Fruit fly (Drosophila melanogaster): ENCODE results near the gene LPCAT.

LPCAT gene

DNA sequence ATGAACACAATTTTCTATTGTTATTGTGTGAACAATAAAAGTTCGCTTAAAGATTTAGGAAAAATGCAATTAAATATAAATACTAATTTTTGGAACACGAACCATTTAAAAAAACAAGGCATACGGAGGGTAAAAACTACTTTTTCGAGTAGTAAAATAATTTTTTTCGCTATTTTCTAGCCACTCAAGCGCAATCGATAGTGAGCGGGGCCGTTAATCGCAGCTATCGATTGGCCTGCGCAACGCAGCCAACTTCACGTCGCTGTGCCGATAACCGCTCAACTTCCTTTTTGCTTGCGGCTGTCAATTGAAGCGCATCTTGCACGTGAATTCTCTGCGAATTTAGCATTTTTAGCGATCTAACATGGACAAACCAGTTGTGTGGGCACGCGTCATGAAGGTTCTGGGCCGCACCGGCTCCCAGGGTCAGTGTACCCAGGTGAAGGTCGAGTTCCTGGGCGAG lies 25.4 kb downstream of the LPCAT start, which contains the start of gene RpS28b (continued):
- TF ChIP-seq spab (GFP tag; optimal IDR thresholded peaks at IDR 0.05), result peak; percentile 59
- peak; percentile 96 for TF ChIP-seq CG6854 (GFP tag; optimal IDR thresholded peaks at IDR 0.05)
- TF ChIP-seq pdm3 (GFP tag; optimal IDR thresholded peaks at IDR 0.05), result no peak
- TF ChIP-seq CG34406 (GFP tag; optimal IDR thresholded peaks at IDR 0.05), result peak; percentile 79
- TF ChIP-seq CG31627 (GFP tag; optimal IDR thresholded peaks at IDR 0.05), result peak; percentile 82
- peak; percentile 67 for TF ChIP-seq CG1621 (tag; optimal IDR thresholded peaks at IDR 0.05)
- peak; percentile 47 for TF ChIP-seq CG11762 (GFP tag; optimal IDR thresholded peaks at IDR 0.05; ENCODE audit: insufficient read depth)
- peak; percentile 66 for TF ChIP-seq Blimp-1 (GFP tag; optimal IDR thresholded peaks at IDR 0.05)
- peak; percentile 62 for TF ChIP-seq Smox (GFP tag; optimal IDR thresholded peaks at IDR 0.05)
- TF ChIP-seq Sox14 (GFP tag; optimal IDR thresholded peaks at IDR 0.05), result peak; percentile 58
- TF ChIP-seq Lpt (GFP tag; optimal IDR thresholded peaks at IDR 0.05), result peak; percentile 5
- peak; percentile 69 for TF ChIP-seq acj6 (GFP tag; optimal IDR thresholded peaks at IDR 0.05)
- TF ChIP-seq ss (GFP tag; optimal IDR thresholded peaks at IDR 0.05), result peak; percentile 85 to 91
- peak; percentile 49 for TF ChIP-seq Gug (GFP tag; IDR thresholded peaks at IDR 0.05)
- TF ChIP-seq CG6792 (GFP tag; optimal IDR thresholded peaks at IDR 0.05), result peak; percentile 63
- peak; percentile 87 for TF ChIP-seq esn (GFP tag; optimal IDR thresholded peaks at IDR 0.05)
- TF ChIP-seq Ets96B (tag; optimal IDR thresholded peaks at IDR 0.05), result no peak
- TF ChIP-seq CG6276 (GFP tag; optimal IDR thresholded peaks at IDR 0.05), result no peak
- no peak for TF ChIP-seq fkh (GFP tag; optimal IDR thresholded peaks at IDR 0.05)
- TF ChIP-seq eg (GFP tag; IDR thresholded peaks at IDR 0.05), result peak; percentile 91
- TF ChIP-seq Sox15 (GFP tag; optimal IDR thresholded peaks at IDR 0.05), result peak; percentile 23
- TF ChIP-seq Met (GFP tag; optimal IDR thresholded peaks at IDR 0.05), result peak; percentile 79
- peak; percentile 47 for TF ChIP-seq CG32006 (GFP tag; optimal IDR thresholded peaks at IDR 0.05)
- TF ChIP-seq Eip78C (GFP tag), result peak; percentile 90
- peak; percentile 54 for TF ChIP-seq CG10631 (GFP tag; optimal IDR thresholded peaks at IDR 0.05)
- TF ChIP-seq cyc (GFP tag; optimal IDR thresholded peaks at IDR 0.05), result peak; percentile 86
- TF ChIP-seq fd85E (GFP tag; optimal IDR thresholded peaks at IDR 0.05), result peak; percentile 9
- peak; percentile 75 for TF ChIP-seq CG6808 (GFP tag; optimal IDR thresholded peaks at IDR 0.05)
- TF ChIP-seq CG6163 (GFP tag; IDR thresholded peaks at IDR 0.05), result peak; percentile 92

DNA sequence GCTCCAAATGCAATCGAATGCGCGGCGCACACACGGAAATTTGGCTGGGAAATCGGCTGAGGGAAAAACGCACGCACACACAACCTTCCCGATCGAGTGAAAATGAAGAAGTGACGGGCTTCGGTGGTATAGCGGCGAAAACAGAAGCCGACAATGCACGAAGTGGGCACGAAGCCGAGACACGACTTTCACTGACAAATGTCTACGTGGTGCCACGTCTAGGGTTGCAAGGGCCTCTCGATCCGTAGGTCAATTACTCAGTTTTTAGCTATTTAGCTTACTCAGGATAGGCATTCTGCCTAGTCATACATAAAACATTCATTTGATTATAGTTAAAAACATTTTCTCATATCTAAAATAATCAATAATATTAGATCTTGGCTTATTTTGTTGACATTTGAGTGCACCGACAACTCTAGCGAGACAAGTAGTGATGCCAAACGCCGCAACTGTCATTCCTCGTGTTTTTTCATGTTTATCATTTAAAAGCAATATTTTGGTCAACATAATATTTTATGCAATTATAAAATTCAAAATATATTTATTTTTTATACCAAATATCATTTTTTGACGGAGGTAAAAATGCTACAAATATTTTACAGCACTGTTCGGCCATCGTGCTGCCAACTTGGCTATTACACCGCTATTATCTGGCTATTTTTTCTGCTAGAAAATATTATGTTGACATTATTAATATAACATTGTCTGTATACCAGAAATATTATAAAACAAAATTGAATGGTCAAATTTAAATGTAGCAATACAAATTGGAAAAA lies 26.1 kb downstream of the LPCAT start:
- peak; percentile 68 for TF ChIP-seq fd85E (GFP tag; optimal IDR thresholded peaks at IDR 0.05)
- peak; percentile 77 for TF ChIP-seq fd59A (GFP tag; optimal IDR thresholded peaks at IDR 0.05)
- TF ChIP-seq net (GFP tag; optimal IDR thresholded peaks at IDR 0.05), result peak; percentile 90
- TF ChIP-seq CG6792 (GFP tag; optimal IDR thresholded peaks at IDR 0.05), result peak; percentile 90
- peak; percentile 80 for TF ChIP-seq Sox15 (GFP tag; optimal IDR thresholded peaks at IDR 0.05)
- TF ChIP-seq CG8632 (GFP tag; optimal IDR thresholded peaks at IDR 0.05), result peak; percentile 91
- TF ChIP-seq esn (GFP tag; optimal IDR thresholded peaks at IDR 0.05), result peak; percentile 89
- peak; percentile 90 for TF ChIP-seq acj6 (GFP tag; optimal IDR thresholded peaks at IDR 0.05)
- peak; percentile 100 for TF ChIP-seq achi (GFP tag; optimal IDR thresholded peaks at IDR 0.05)
- TF ChIP-seq CG9139 (GFP tag; optimal IDR thresholded peaks at IDR 0.05), result peak; percentile 75
- peak; percentile 83 for TF ChIP-seq Gug (GFP tag; IDR thresholded peaks at IDR 0.05)
- TF ChIP-seq CG3919 (GFP tag; optimal IDR thresholded peaks at IDR 0.05), result peak; percentile 88
- TF ChIP-seq CG32006 (GFP tag; optimal IDR thresholded peaks at IDR 0.05), result peak; percentile 87
- peak; percentile 84 for TF ChIP-seq dac (GFP tag; optimal IDR thresholded peaks at IDR 0.05)
- TF ChIP-seq Hr39 (GFP tag; optimal IDR thresholded peaks at IDR 0.05), result peak; percentile 83
- peak; percentile 88 for TF ChIP-seq Eip75B (GFP tag; optimal IDR thresholded peaks at IDR 0.05)
- peak; percentile 77 for TF ChIP-seq CG16779 (tag; optimal IDR thresholded peaks at IDR 0.05)
- peak; percentile 78 for TF ChIP-seq CG8319 (GFP tag; optimal IDR thresholded peaks at IDR 0.05)
- peak; percentile 91 for TF ChIP-seq pdm3 (GFP tag; optimal IDR thresholded peaks at IDR 0.05)
- peak; percentile 88 for TF ChIP-seq Ets96B (tag; optimal IDR thresholded peaks at IDR 0.05)
- TF ChIP-seq CG6276 (GFP tag; optimal IDR thresholded peaks at IDR 0.05), result peak; percentile 80
- TF ChIP-seq Lpt (GFP tag; optimal IDR thresholded peaks at IDR 0.05), result peak; percentile 70
- TF ChIP-seq spab (GFP tag; optimal IDR thresholded peaks at IDR 0.05), result peak; percentile 81
- peak; percentile 90 for TF ChIP-seq CG6808 (GFP tag; optimal IDR thresholded peaks at IDR 0.05)
- peak; percentile 82 to 84 for TF ChIP-seq ss (GFP tag; optimal IDR thresholded peaks at IDR 0.05)
- TF ChIP-seq Met (GFP tag; optimal IDR thresholded peaks at IDR 0.05), result peak; percentile 90
- TF ChIP-seq CG31627 (GFP tag; optimal IDR thresholded peaks at IDR 0.05), result peak; percentile 87
- peak; percentile 86 for TF ChIP-seq CG10631 (GFP tag; optimal IDR thresholded peaks at IDR 0.05)
- TF ChIP-seq cyc (GFP tag; optimal IDR thresholded peaks at IDR 0.05), result peak; percentile 85
- peak; percentile 85 for TF ChIP-seq topi (GFP tag; optimal IDR thresholded peaks at IDR 0.05)
- TF ChIP-seq CG34406 (GFP tag; optimal IDR thresholded peaks at IDR 0.05), result peak; percentile 83
- TF ChIP-seq Sox102F (GFP tag; optimal IDR thresholded peaks at IDR 0.05), result peak; percentile 90
- peak; percentile 77 for TF ChIP-seq CG11294 (GFP tag; IDR thresholded peaks at IDR 0.05)
- TF ChIP-seq Eip93F (GFP tag; optimal IDR thresholded peaks at IDR 0.05), result peak; percentile 86
- peak; percentile 80 for TF ChIP-seq CG11762 (GFP tag; optimal IDR thresholded peaks at IDR 0.05; ENCODE audit: insufficient read depth)
- peak; percentile 91 for TF ChIP-seq eg (GFP tag; IDR thresholded peaks at IDR 0.05)
- TF ChIP-seq Eip78C (GFP tag), result peak; percentile 94
